Worm (Caenorhabditis elegans) whole organism, L2 larva: Measurements from ENCODE around the gene R186.3.

ENCODE experiments used
- C34F6.9 ChIP-seq: fragments of 150-350 bp; optimal IDR thresholded peaks from 2 replicates; lab custom pipeline; 2014; ENCODE audit warnings: missing biosample characterization, missing genetic modification characterization
- R02D3.7 ChIP-seq: fragments of 150-350 bp; optimal IDR thresholded peaks from 2 replicates; lab custom pipeline; 2014; ENCODE audit warnings: missing biosample characterization, missing genetic modification characterization
- Y55F3AM.14 ChIP-seq: fragments of 200-800 bp; sonication (Bioruptor generic); optimal IDR thresholded peaks from 2 replicates; lab custom pipeline; 2018; ENCODE audit warnings: mild to moderate bottlenecking, missing genetic modification characterization, missing compliant biosample characterization
- ZK546.5 ChIP-seq: sonication (generic microtip); optimal IDR thresholded peaks from 2 replicates; lab custom pipeline; 2017; ENCODE audit warnings: missing biosample characterization, missing genetic modification characterization
- alr-1 ChIP-seq: fragments of 150-350 bp; optimal IDR thresholded peaks from 2 replicates; lab custom pipeline; 2014; ENCODE audit warnings: missing biosample characterization, missing genetic modification characterization
- aly-2 ChIP-seq: fragments of 150-350 bp; optimal IDR thresholded peaks from 2 replicates; lab custom pipeline; 2014; ENCODE audit warnings: missing biosample characterization, missing genetic modification characterization
- blmp-1 ChIP-seq: sonication (generic microtip); optimal IDR thresholded peaks from 2 replicates; lab custom pipeline; 2017; ENCODE audit warnings: missing genetic modification characterization, mild to moderate bottlenecking, missing compliant biosample characterization, antibody characterized with exemption, moderate library complexity; ENCODE audit not compliant: insufficient read depth
- ceh-16 ChIP-seq: fragments of 150-350 bp; optimal IDR thresholded peaks from 2 replicates; lab custom pipeline; 2014; ENCODE audit warnings: missing biosample characterization, missing genetic modification characterization
- ceh-82 ChIP-seq: fragments of 150-350 bp; optimal IDR thresholded peaks from 2 replicates; lab custom pipeline; 2014; ENCODE audit warnings: missing biosample characterization, missing genetic modification characterization
- crh-2 ChIP-seq: sonication (generic microtip); optimal IDR thresholded peaks from 2 replicates; lab custom pipeline; 2017; ENCODE audit warnings: missing biosample characterization, missing genetic modification characterization
- egl-27 ChIP-seq: sonication (generic microtip); optimal IDR thresholded peaks from 3 replicates; lab custom pipeline; 2017; ENCODE audit warnings: missing biosample characterization, missing genetic modification reagents, missing genetic modification characterization
- elt-1 ChIP-seq: fragments of 150-350 bp; optimal IDR thresholded peaks from 2 replicates; lab custom pipeline; 2014; ENCODE audit warnings: missing biosample characterization, missing genetic modification characterization
- elt-3 ChIP-seq: sonication (generic microtip); optimal IDR thresholded peaks from 2 replicates; lab custom pipeline; 2017; ENCODE audit warnings: missing biosample characterization, missing genetic modification characterization
- fos-1 ChIP-seq: fragments of 150-350 bp; optimal IDR thresholded peaks from 2 replicates; lab custom pipeline; 2014; ENCODE audit warnings: missing biosample characterization, missing genetic modification characterization
- gmeb-1 ChIP-seq: fragments of 150-350 bp; optimal IDR thresholded peaks from 2 replicates; lab custom pipeline; 2014; ENCODE audit warnings: missing biosample characterization, missing genetic modification characterization
- lin-11 ChIP-seq: fragments of 150-350 bp; sonication (generic microtip); optimal IDR thresholded peaks from 2 replicates; lab custom pipeline; 2014; ENCODE audit warnings: missing biosample characterization, missing genetic modification characterization, inconsistent platforms, mixed read lengths
- lin-13 ChIP-seq: fragments of 150-350 bp; optimal IDR thresholded peaks from 2 replicates; lab custom pipeline; 2014; ENCODE audit warnings: missing biosample characterization, missing genetic modification reagents, missing genetic modification characterization
- lin-39 ChIP-seq: fragments of 150-350 bp; optimal IDR thresholded peaks from 2 replicates; lab custom pipeline; 2014; ENCODE audit warnings: missing biosample characterization, missing genetic modification reagents, missing genetic modification characterization
- mab-5 ChIP-seq: fragments of 150-350 bp; optimal IDR thresholded peaks from 2 replicates; lab custom pipeline; 2014; ENCODE audit warnings: missing biosample characterization, missing genetic modification characterization
- mbf-1 ChIP-seq: sonication (generic microtip); optimal IDR thresholded peaks from 2 replicates; lab custom pipeline; 2017; ENCODE audit warnings: missing biosample characterization, missing genetic modification characterization
- mdl-1 ChIP-seq, 2 experiments: fragments of 150-350 bp in 1 of 2; sonication (generic microtip) in 1 of 2; optimal IDR thresholded peaks; 2 replicates each; lab custom pipeline; 2017; ENCODE audit warnings: missing biosample characterization in 2 of 2, missing genetic modification characterization in 2 of 2
- nhr-10 ChIP-seq: sonication (generic microtip); optimal IDR thresholded peaks from 2 replicates; lab custom pipeline; 2017; ENCODE audit warnings: missing biosample characterization, missing genetic modification characterization
- nhr-11 ChIP-seq: fragments of 150-350 bp; optimal IDR thresholded peaks from 2 replicates; lab custom pipeline; 2014; ENCODE audit warnings: missing biosample characterization, missing genetic modification characterization
- nhr-12 ChIP-seq: fragments of 150-350 bp; optimal IDR thresholded peaks from 2 replicates; lab custom pipeline; 2014; ENCODE audit warnings: missing biosample characterization, missing genetic modification characterization
- nhr-129 ChIP-seq: fragments of 150-350 bp; optimal IDR thresholded peaks from 2 replicates; lab custom pipeline; 2014; ENCODE audit warnings: missing biosample characterization, missing genetic modification characterization
- nhr-237 ChIP-seq: fragments of 150-350 bp; optimal IDR thresholded peaks from 2 replicates; lab custom pipeline; 2014; ENCODE audit warnings: missing biosample characterization, missing genetic modification characterization
- nhr-25 ChIP-seq: fragments of 150-350 bp; sonication (generic microtip); optimal IDR thresholded peaks from 3 replicates; lab custom pipeline; 2014; ENCODE audit warnings: missing biosample characterization, missing genetic modification characterization
- nhr-6 ChIP-seq: fragments of 150-350 bp; optimal IDR thresholded peaks from 2 replicates; lab custom pipeline; 2014; ENCODE audit warnings: missing biosample characterization, missing genetic modification characterization
- nhr-77 ChIP-seq: fragments of 150-350 bp; optimal IDR thresholded peaks from 2 replicates; lab custom pipeline; 2014; ENCODE audit warnings: missing biosample characterization, missing genetic modification characterization
- peb-1 ChIP-seq: fragments of 150-350 bp; optimal IDR thresholded peaks from 2 replicates; lab custom pipeline; 2014; ENCODE audit warnings: missing biosample characterization, missing genetic modification characterization
- sem-4 ChIP-seq: fragments of 150-350 bp; optimal IDR thresholded peaks from 2 replicates; lab custom pipeline; 2014; ENCODE audit warnings: missing biosample characterization, missing genetic modification reagents, missing genetic modification characterization
- sma-3 ChIP-seq: sonication (generic microtip); optimal IDR thresholded peaks from 2 replicates; lab custom pipeline; 2016; ENCODE audit warnings: missing genetic modification reagents, missing genetic modification characterization, missing compliant biosample characterization
- sma-9 ChIP-seq, 2 experiments: fragments of 150-350 bp in 1 of 2; sonication (generic microtip) in 1 of 2; optimal IDR thresholded peaks; 2 replicates each; lab custom pipeline; 2014 to 2016; ENCODE audit warnings: missing genetic modification characterization in 2 of 2, mild to moderate bottlenecking in 1 of 2, missing biosample characterization in 1 of 2, missing compliant biosample characterization in 1 of 2, missing genetic modification reagents in 1 of 2, moderate library complexity in 1 of 2
- snpc-4 ChIP-seq: fragments of 150-350 bp; optimal IDR thresholded peaks from 2 replicates; lab custom pipeline; 2014; ENCODE audit warnings: missing biosample characterization, missing genetic modification characterization
- unc-39 ChIP-seq: fragments of 150-350 bp; optimal IDR thresholded peaks from 2 replicates; lab custom pipeline; 2014; ENCODE audit warnings: missing biosample characterization, missing genetic modification characterization
- unc-62 ChIP-seq: fragments of 150-350 bp; optimal IDR thresholded peaks from 2 replicates; lab custom pipeline; 2014; ENCODE audit warnings: missing biosample characterization, missing genetic modification reagents, missing genetic modification characterization
- zag-1 ChIP-seq: fragments of 150-350 bp; optimal IDR thresholded peaks from 2 replicates; lab custom pipeline; 2014; ENCODE audit warnings: missing biosample characterization, missing genetic modification characterization
- ztf-11 ChIP-seq: sonication (generic microtip); optimal IDR thresholded peaks from 2 replicates; lab custom pipeline; 2017; ENCODE audit warnings: missing biosample characterization, missing genetic modification characterization
- ztf-4 ChIP-seq: fragments of 150-350 bp; optimal IDR thresholded peaks from 2 replicates; lab custom pipeline; 2014; ENCODE audit warnings: missing biosample characterization, missing genetic modification characterization

The R186.3 gene

ce11 chrV:12997422-12997821 lies 30.4 kb upstream of the R186.3 start, which contains the start of gene far-3:
far-3 (minus strand) TSS chrV:12997522.
- TF ChIP-seq alr-1 (tag; lab: Kevin White, UChicago): no peak

ce11 chrV:12995269-12995668 lies 28.3 kb upstream of the R186.3 start, which contains the start of gene far-5:
far-5 (plus strand) TSS chrV:12995569.
- no peak for TF ChIP-seq egl-27 (tag; lab: Kevin White, UChicago)
- TF ChIP-seq ztf-11: no peak
- TF ChIP-seq ceh-82 (tag; lab: Kevin White, UChicago): no peak
- no peak for TF ChIP-seq sma-9 (GFP tag; optimal IDR thresholded peaks at IDR 0.05; lab: Kevin White, UChicago)
- TF ChIP-seq sma-9 (tag; optimal IDR thresholded peaks at IDR 0.05; lab: Kevin White, UChicago): no peak
- no peak for TF ChIP-seq nhr-129 (tag; lab: Kevin White, UChicago)
- no peak for TF ChIP-seq sem-4
- no peak for TF ChIP-seq snpc-4 (tag; lab: Kevin White, UChicago)
- TF ChIP-seq nhr-12 (tag; lab: Kevin White, UChicago): no peak
- no peak for TF ChIP-seq nhr-11 (tag; lab: Kevin White, UChicago)
- no peak for TF ChIP-seq C34F6.9 (tag; lab: Kevin White, UChicago)
- TF ChIP-seq aly-2 (tag; lab: Kevin White, UChicago): no peak
- TF ChIP-seq, all 48 proteins: peak for 0

DNA sequence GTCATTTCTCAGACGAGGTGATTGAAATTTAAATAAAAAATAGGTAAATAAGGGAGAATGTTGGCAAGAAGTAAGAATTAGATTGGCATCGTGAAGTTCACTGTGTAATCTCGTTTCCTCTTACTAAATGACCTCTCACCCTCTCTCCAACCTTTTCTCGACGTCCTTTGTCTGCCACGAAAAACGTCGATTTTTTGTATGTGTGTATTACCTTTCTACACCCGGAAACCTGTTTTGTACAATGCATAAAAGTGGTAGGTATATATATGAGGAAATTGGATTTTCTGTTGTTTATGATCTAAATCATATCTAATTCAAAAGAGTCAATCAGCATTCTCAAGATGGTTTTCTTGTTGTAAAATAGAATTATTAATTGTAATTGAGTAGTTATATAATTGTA lies 25.9 kb upstream of the R186.3 start, which contains the start of the genes F15B9.11 and dsl-7:
TSS of gene F15B9.11 (minus strand) at position 5 of the 400 bp plus-strand sequence.
TSS of gene dsl-7 (plus strand) at position 260 of the 400 bp plus-strand sequence.
- TF ChIP-seq nhr-25 (peak; percentile 77), Y55F3AM.14 (GFP tag; lab: Kevin White, UChicago) (no peak), zag-1 (tag; lab: Kevin White, UChicago) (no peak), snpc-4 (tag; lab: Kevin White, UChicago) (no peak), lin-13 (GFP tag; lab: Kevin White, UChicago) (no peak), C34F6.9 (tag; lab: Kevin White, UChicago) (no peak), unc-39 (tag; lab: Kevin White, UChicago) (no peak), nhr-77 (tag; lab: Kevin White, UChicago) (no peak)

DNA sequence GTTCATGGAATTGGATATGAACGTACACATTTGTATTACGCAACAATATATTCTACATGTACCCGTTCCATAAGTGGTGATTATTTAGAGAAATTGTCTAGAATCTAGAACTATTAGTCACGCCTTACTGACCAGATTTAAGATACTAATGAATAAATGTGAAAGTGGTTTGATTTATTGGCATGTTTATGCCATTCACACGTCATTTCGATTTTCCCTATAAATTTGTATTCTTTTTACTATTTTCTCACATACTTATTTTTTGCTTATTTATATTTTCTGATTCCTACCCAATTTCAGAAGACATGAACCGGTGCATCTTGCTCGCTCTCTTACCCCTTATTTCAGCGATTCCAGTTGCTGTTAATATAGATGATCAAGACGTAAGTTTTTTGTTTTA lies 21.2 kb upstream of the R186.3 start, which contains the start of gene F15B9.8:
TSS of gene F15B9.8 (plus strand) at position 301 of the 400 bp plus-strand sequence.
- TF ChIP-seq C34F6.9 (tag; lab: Kevin White, UChicago) (no peak), mbf-1 (tag; lab: Kevin White, UChicago) (no peak), lin-39 (tag; lab: Kevin White, UChicago) (no peak), crh-2 (tag; lab: Kevin White, UChicago) (no peak), blmp-1 (tag; lab: Kevin White, UChicago) (no peak), egl-27 (tag; lab: Kevin White, UChicago) (no peak), elt-1 (tag; lab: Kevin White, UChicago) (no peak), R02D3.7 (tag; lab: Kevin White, UChicago) (no peak), aly-2 (tag; lab: Kevin White, UChicago) (no peak), nhr-77 (tag; lab: Kevin White, UChicago) (no peak), lin-11 (tag; lab: Kevin White, UChicago) (no peak)

DNA sequence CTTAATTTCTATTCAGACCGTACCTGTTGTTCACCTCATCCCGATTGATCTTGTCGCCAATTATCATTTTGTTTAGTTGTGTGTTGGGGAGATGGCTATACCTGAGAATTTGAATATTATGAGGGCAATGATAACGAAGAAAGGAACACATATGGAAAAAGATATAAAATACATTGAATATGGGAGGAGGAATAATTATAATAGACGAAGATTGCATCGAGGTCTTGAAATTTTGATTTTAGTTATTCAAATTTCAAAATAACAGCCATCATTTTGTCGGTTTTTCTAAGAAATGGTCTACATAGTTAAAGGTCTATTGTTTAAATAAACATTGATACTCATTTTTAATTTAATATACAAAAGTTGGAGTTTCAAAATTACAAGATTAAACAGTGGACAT lies 20.1 kb upstream of the R186.3 start, which contains the start of gene shw-3:
TSS of gene shw-3 (minus strand) at position 101 of the 400 bp plus-strand sequence.
- no peak for TF ChIP-seq unc-62 (GFP tag; lab: Kevin White, UChicago)
- no peak for TF ChIP-seq gmeb-1 (tag; lab: Kevin White, UChicago)
- TF ChIP-seq nhr-6 (tag; lab: Kevin White, UChicago): no peak
- TF ChIP-seq zag-1 (tag; lab: Kevin White, UChicago): no peak
- TF ChIP-seq C34F6.9 (tag; lab: Kevin White, UChicago): no peak
- TF ChIP-seq mdl-1 (tag; optimal IDR thresholded peaks at IDR 0.05; lab: Kevin White, UChicago): no peak
- TF ChIP-seq unc-39 (tag; lab: Kevin White, UChicago): no peak

DNA sequence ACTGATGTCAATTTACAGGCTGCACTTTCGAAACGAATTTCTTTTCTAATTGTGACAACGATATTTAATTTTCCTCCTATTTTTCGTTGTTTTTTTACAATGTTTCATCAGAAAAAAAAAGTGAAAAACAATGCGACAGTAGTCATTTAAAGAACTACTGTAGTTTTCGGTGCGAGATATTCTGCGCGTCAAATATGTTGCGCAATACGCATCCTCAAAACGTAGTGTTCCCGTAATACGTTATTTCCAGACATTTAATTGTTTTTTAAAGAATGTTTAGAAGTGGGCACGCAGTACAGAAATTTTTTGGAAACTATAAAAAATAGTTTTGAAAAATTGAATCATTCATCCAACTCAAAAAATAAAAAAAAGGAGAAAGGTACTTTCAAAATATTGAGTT lies 7.0 kb upstream of the R186.3 start:
- no peak for TF ChIP-seq blmp-1 (tag; lab: Kevin White, UChicago)
- no peak for TF ChIP-seq elt-3 (tag; lab: Kevin White, UChicago)
- no peak for TF ChIP-seq R02D3.7 (tag; lab: Kevin White, UChicago)
- no peak for TF ChIP-seq fos-1
- no peak for TF ChIP-seq aly-2 (tag; lab: Kevin White, UChicago)
- TF ChIP-seq nhr-237 (tag; lab: Kevin White, UChicago): no peak
- no peak for TF ChIP-seq nhr-10
- TF ChIP-seq lin-13 (GFP tag; lab: Kevin White, UChicago): no peak
- no peak for TF ChIP-seq peb-1
- TF ChIP-seq elt-1 (tag; lab: Kevin White, UChicago): no peak
- no peak for TF ChIP-seq sma-3 (GFP tag; lab: Kevin White, UChicago)
- no peak for TF ChIP-seq ztf-4 (tag; lab: Kevin White, UChicago)
- no peak for TF ChIP-seq ZK546.5 (tag; lab: Kevin White, UChicago)
- TF ChIP-seq mab-5 (tag; lab: Kevin White, UChicago): no peak
- TF ChIP-seq ceh-16 (tag; lab: Kevin White, UChicago): no peak
- no peak for TF ChIP-seq ceh-82 (tag; lab: Kevin White, UChicago)
- TF ChIP-seq C34F6.9 (tag; lab: Kevin White, UChicago): no peak
- TF ChIP-seq, all 48 proteins: peak for 0
